Worm (Caenorhabditis elegans): ENCODE measurements around the gene unc-22.
A peak's percentile ranks its signal among the peaks of the same experiment; 100 is the strongest.

Gene unc-22

ce11 chrIV:11930572-11930971, 80.2 kb downstream of the unc-22 start, which contains the start of gene nhx-9:
Gene nhx-9 (plus strand): TSS chrIV:11930872.
- TF ChIP-seq mml-1 (tag; optimal IDR thresholded peaks at IDR 0.05) = no peak
- no peak for TF ChIP-seq egl-27 (tag; optimal IDR thresholded peaks at IDR 0.05)
- TF ChIP-seq pha-4 (tag; optimal IDR thresholded peaks at IDR 0.05) = no peak
- no peak for TF ChIP-seq jun-1 (tag; optimal IDR thresholded peaks at IDR 0.05)
- no peak for TF ChIP-seq zag-1 (tag; optimal IDR thresholded peaks at IDR 0.05)
- TF ChIP-seq fkh-10 (GFP tag; optimal IDR thresholded peaks at IDR 0.05) = no peak
- TF ChIP-seq elt-2 (tag; optimal IDR thresholded peaks at IDR 0.05) = no peak
- TF ChIP-seq nhr-12 (tag; optimal IDR thresholded peaks at IDR 0.05) = no peak
- TF ChIP-seq nhr-28 (tag; optimal IDR thresholded peaks at IDR 0.05) = no peak
- no peak for TF ChIP-seq pqm-1 (tag; optimal IDR thresholded peaks at IDR 0.05)
- TF ChIP-seq egl-5 (tag; optimal IDR thresholded peaks at IDR 0.05) = no peak
- TF ChIP-seq elt-1 (tag; optimal IDR thresholded peaks at IDR 0.05) = no peak
- no peak for TF ChIP-seq fkh-2 (tag; optimal IDR thresholded peaks at IDR 0.05)
- TF ChIP-seq ama-1 (optimal IDR thresholded peaks at IDR 0.05) = no peak
- TF ChIP-seq skn-1 (tag; optimal IDR thresholded peaks at IDR 0.05) = no peak
- no peak for TF ChIP-seq ztf-11 (tag; optimal IDR thresholded peaks at IDR 0.05)
- TF ChIP-seq lin-15B (tag; optimal IDR thresholded peaks at IDR 0.05) = no peak
- TF ChIP-seq ceh-9 (tag; optimal IDR thresholded peaks at IDR 0.05) = no peak
- no peak for TF ChIP-seq lsy-12 (tag; optimal IDR thresholded peaks at IDR 0.05)

- TF ChIP-seq lsy-12 (tag; optimal IDR thresholded peaks at IDR 0.05) (peak; percentile 31), elt-2 (tag; optimal IDR thresholded peaks at IDR 0.05) (peak; percentile 37), fkh-2 (tag; optimal IDR thresholded peaks at IDR 0.05) (no peak), nhr-43 (tag; optimal IDR thresholded peaks at IDR 0.05; ENCODE audit: poor library complexity, severe bottlenecking) (peak; percentile 60), nhr-23 (tag; optimal IDR thresholded peaks at IDR 0.05) (peak; percentile 33), nhr-25 (tag; optimal IDR thresholded peaks at IDR 0.05) (peak; percentile 56), lin-39 (tag; optimal IDR thresholded peaks at IDR 0.05) (peak; percentile 41), hmg-11 (tag; optimal IDR thresholded peaks at IDR 0.05) (peak; percentile 22), eor-1 (tag; optimal IDR thresholded peaks at IDR 0.05) (no peak), elt-3 (tag; optimal IDR thresholded peaks at IDR 0.05) (peak in 1 of 3 experiments; percentile 41), nfya-1 (tag; optimal IDR thresholded peaks at IDR 0.05; ENCODE audit: insufficient read depth) (peak; percentile 51), ceh-28 (tag; optimal IDR thresholded peaks at IDR 0.05) (no peak)
Observed at ce11 chrIV:11928388-11928787, 82.4 kb downstream of the unc-22 start.

- TF ChIP-seq nhr-76 (tag; optimal IDR thresholded peaks at IDR 0.05) (no peak), ceh-28 (tag; optimal IDR thresholded peaks at IDR 0.05) (no peak), elt-1 (tag; optimal IDR thresholded peaks at IDR 0.05) (no peak), elt-3 (tag; optimal IDR thresholded peaks at IDR 0.05) (no peak), fos-1 (tag; optimal IDR thresholded peaks at IDR 0.05) (no peak), nhr-23 (tag; optimal IDR thresholded peaks at IDR 0.05) (no peak), nfya-1 (tag; optimal IDR thresholded peaks at IDR 0.05; ENCODE audit: insufficient read depth) (no peak), nhr-28 (tag; optimal IDR thresholded peaks at IDR 0.05) (no peak), R02D3.7 (tag; optimal IDR thresholded peaks at IDR 0.05) (no peak), lin-15B (tag; optimal IDR thresholded peaks at IDR 0.05) (no peak)
Observed at ce11 chrIV:11925346-11926075, 85.3 kb downstream of the unc-22 start, which contains the start of the genes srlf-33 and srlf-32. Gene srlf-33 (minus strand): TSS chrIV:11925446. Gene srlf-32 (plus strand): TSS chrIV:11926025.

DNA sequence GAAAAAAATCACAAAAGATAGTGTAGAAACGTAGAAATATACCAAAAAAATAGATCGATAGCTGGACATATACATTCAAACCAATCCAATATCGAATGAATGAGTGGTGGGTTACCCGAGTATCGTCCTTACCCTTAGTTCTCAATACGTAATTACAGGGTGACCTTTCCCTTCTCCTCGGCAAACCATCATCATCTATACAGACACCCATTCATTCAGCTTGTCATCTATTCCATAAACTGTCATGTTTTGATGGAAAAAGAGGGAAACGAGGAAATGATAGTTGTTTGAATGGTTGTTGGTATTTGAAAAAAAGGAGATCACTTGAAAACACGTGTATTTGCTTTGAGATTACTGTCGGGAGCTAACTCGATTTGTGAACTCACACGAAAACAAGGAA, 86.7 kb downstream of the unc-22 start:
- TF ChIP-seq egl-27 (tag; optimal IDR thresholded peaks at IDR 0.05) (no peak), mdl-1 (tag; optimal IDR thresholded peaks at IDR 0.05) (no peak), pha-4 (tag; optimal IDR thresholded peaks at IDR 0.05) (no peak), nhr-12 (tag; optimal IDR thresholded peaks at IDR 0.05) (no peak), nhr-23 (tag; optimal IDR thresholded peaks at IDR 0.05) (no peak), nhr-11 (tag; optimal IDR thresholded peaks at IDR 0.05) (no peak), lsy-12 (tag; optimal IDR thresholded peaks at IDR 0.05) (no peak), ceh-9 (tag; optimal IDR thresholded peaks at IDR 0.05) (no peak), R02D3.7 (tag; optimal IDR thresholded peaks at IDR 0.05) (no peak), nhr-43 (tag; optimal IDR thresholded peaks at IDR 0.05; ENCODE audit: poor library complexity, severe bottlenecking) (no peak), nhr-67 (tag; optimal IDR thresholded peaks at IDR 0.05) (no peak), skn-1 (tag; optimal IDR thresholded peaks at IDR 0.05) (no peak), fkh-10 (GFP tag; optimal IDR thresholded peaks at IDR 0.05) (no peak), nhr-237 (tag; optimal IDR thresholded peaks at IDR 0.05) (no peak), fkh-2 (tag; optimal IDR thresholded peaks at IDR 0.05) (no peak), nhr-76 (tag; optimal IDR thresholded peaks at IDR 0.05) (no peak)
